Worm (Caenorhabditis elegans) whole organism, young adult: Measurements from ENCODE around the gene F49C5.5.

Source experiments
- B0261.1 ChIP-seq: sonication (generic microtip); optimal IDR thresholded peaks from 2 replicates; lab custom pipeline; 2016; ENCODE audit warnings: mild to moderate bottlenecking, missing genetic modification characterization, moderate library complexity, missing compliant biosample characterization
- B0336.3 ChIP-seq: fragments of 200-800 bp; sonication (Bioruptor generic); IDR thresholded peaks from 2 replicates; pipeline ENCODE4 v1.3.6; 2022; ENCODE audit warnings: missing genetic modification characterization, missing compliant biosample characterization
- C06A6.2 ChIP-seq: fragments of 200-800 bp; sonication (Bioruptor generic); conservative IDR thresholded peaks from 2 replicates; pipeline ENCODE4 v1.3.6; 2022; ENCODE audit warnings: missing genetic modification characterization, missing compliant biosample characterization
- F37B4.10 ChIP-seq: fragments of 200-800 bp; sonication (Bioruptor generic); IDR thresholded peaks from 2 replicates; pipeline ENCODE4 v1.3.6; 2022; ENCODE audit warnings: missing genetic modification characterization, missing compliant biosample characterization
- F39B2.1 ChIP-seq: fragments of 200-800 bp; sonication (Bioruptor generic); IDR thresholded peaks from 2 replicates; pipeline ENCODE4 v1.3.6; 2022; ENCODE audit warnings: missing genetic modification reagents, missing genetic modification characterization, missing compliant biosample characterization
- F57A8.1 ChIP-seq: fragments of 200-800 bp; sonication (Bioruptor generic); optimal IDR thresholded peaks from 2 replicates; lab custom pipeline; 2018; ENCODE audit warnings: mild to moderate bottlenecking, missing genetic modification characterization, moderate library complexity, missing compliant biosample characterization
- K12H6.12 ChIP-seq: fragments of 200-800 bp; sonication (Bioruptor generic); optimal IDR thresholded peaks from 2 replicates; lab custom pipeline; 2018; ENCODE audit warnings: mild to moderate bottlenecking, missing genetic modification characterization, missing compliant biosample characterization
- T26A5.8 ChIP-seq: sonication (generic microtip); optimal IDR thresholded peaks from 2 replicates; lab custom pipeline; 2016; ENCODE audit warnings: missing genetic modification characterization, missing compliant biosample characterization
- Y56A3A.18 ChIP-seq: fragments of 200-800 bp; sonication (Bioruptor generic); IDR thresholded peaks from 2 replicates; pipeline ENCODE4 v1.3.6; 2022; ENCODE audit warnings: missing genetic modification reagents, missing genetic modification characterization, missing compliant biosample characterization
- Y79H2A.3 ChIP-seq: fragments of 200-800 bp; sonication (Bioruptor generic); conservative IDR thresholded peaks from 2 replicates; pipeline ENCODE4 v1.3.6; 2022; ENCODE audit warnings: missing genetic modification reagents, missing genetic modification characterization, missing compliant biosample characterization
- Y95B8A.8 ChIP-seq: fragments of 200-800 bp; sonication (Bioruptor generic); IDR thresholded peaks from 2 replicates; pipeline ENCODE4 v1.3.6; 2022; ENCODE audit warnings: missing genetic modification reagents, missing genetic modification characterization, missing compliant biosample characterization
- ZK185.1 ChIP-seq: sonication (generic microtip); optimal IDR thresholded peaks from 2 replicates; lab custom pipeline; 2016; ENCODE audit warnings: mild to moderate bottlenecking, missing genetic modification characterization, missing compliant biosample characterization; ENCODE audit not compliant: poor library complexity, severe bottlenecking
- athp-1 ChIP-seq: sonication (generic microtip); optimal IDR thresholded peaks from 2 replicates; lab custom pipeline; 2017; ENCODE audit warnings: mild to moderate bottlenecking, missing genetic modification characterization, missing compliant biosample characterization
- attf-6 ChIP-seq: fragments of 200-800 bp; sonication (Bioruptor generic); IDR thresholded peaks from 2 replicates; pipeline ENCODE4 v1.3.6; 2022; ENCODE audit warnings: missing genetic modification reagents, missing genetic modification characterization, missing compliant biosample characterization
- ccch-3 ChIP-seq: fragments of 200-800 bp; sonication (Bioruptor generic); optimal IDR thresholded peaks from 2 replicates; lab custom pipeline; 2018; ENCODE audit warnings: mild to moderate bottlenecking, missing genetic modification characterization, missing compliant biosample characterization
- dpff-1 ChIP-seq: sonication (generic microtip); optimal IDR thresholded peaks from 2 replicates; lab custom pipeline; 2017; ENCODE audit warnings: mild to moderate bottlenecking, missing genetic modification characterization, missing compliant biosample characterization
- dpl-1 ChIP-seq: fragments of 150-350 bp; optimal IDR thresholded peaks from 2 replicates; lab custom pipeline; 2014; ENCODE audit warnings: missing biosample characterization, missing genetic modification reagents, missing genetic modification characterization
- egl-44 ChIP-seq: fragments of 200-800 bp; sonication (Bioruptor generic); IDR thresholded peaks from 2 replicates; pipeline ENCODE4 v1.3.6; 2022; ENCODE audit warnings: missing genetic modification reagents, missing genetic modification characterization, missing compliant biosample characterization
- gei-17 ChIP-seq: fragments of 200-800 bp; sonication (Bioruptor generic); optimal IDR thresholded peaks from 2 replicates; lab custom pipeline; 2018; ENCODE audit warnings: mild to moderate bottlenecking, missing genetic modification characterization, missing compliant biosample characterization
- hsf-1 ChIP-seq: fragments of 200-800 bp; sonication (Bioruptor generic); IDR thresholded peaks from 2 replicates; pipeline ENCODE4 v1.3.6; 2022; ENCODE audit warnings: missing genetic modification reagents, missing genetic modification characterization, missing compliant biosample characterization
- let-526 ChIP-seq: fragments of 200-800 bp; sonication (Bioruptor generic); IDR thresholded peaks from 2 replicates; pipeline ENCODE4 v1.3.6; 2022; ENCODE audit warnings: missing genetic modification reagents, missing genetic modification characterization, missing compliant biosample characterization
- let-607 ChIP-seq, 2 experiments: fragments of 200-800 bp in 1 of 2; sonication (Bioruptor generic) in 1 of 2; sonication (generic microtip) in 1 of 2; optimal IDR thresholded peaks; 2 replicates each; lab custom pipeline; 2016 to 2018; ENCODE audit warnings: mild to moderate bottlenecking in 2 of 2, missing compliant biosample characterization in 2 of 2, missing genetic modification characterization in 2 of 2, moderate library complexity in 2 of 2, missing genotype in 1 of 2
- lin-26 ChIP-seq: fragments of 200-800 bp; sonication (Bioruptor generic); IDR thresholded peaks from 2 replicates; pipeline ENCODE4 v1.3.6; 2022; ENCODE audit warnings: missing genetic modification reagents, missing genetic modification characterization, missing compliant biosample characterization
- lin-35 ChIP-seq, 3 experiments: fragments of 150-350 bp in 2 of 3; sonication (generic microtip) in 1 of 3; optimal IDR thresholded peaks; 2 replicates each; lab custom pipeline; 2014 to 2018; ENCODE audit warnings: missing biosample characterization in 3 of 3, missing genetic modification characterization in 3 of 3, missing genetic modification reagents in 3 of 3
- lin-40 ChIP-seq: sonication (generic microtip); optimal IDR thresholded peaks from 2 replicates; lab custom pipeline; 2016; ENCODE audit warnings: missing genetic modification characterization, mild to moderate bottlenecking, missing compliant biosample characterization, missing genotype, missing genetic modification reagents
- lin-54 ChIP-seq: fragments of 200-800 bp; sonication (Bioruptor generic); optimal IDR thresholded peaks from 2 replicates; lab custom pipeline; 2018; ENCODE audit warnings: mild to moderate bottlenecking, missing genetic modification characterization, missing compliant biosample characterization
- lir-1 ChIP-seq: fragments of 200-800 bp; sonication (Bioruptor generic); conservative IDR thresholded peaks from 2 replicates; pipeline ENCODE4 v1.3.6; 2022; ENCODE audit warnings: missing genetic modification reagents, missing genetic modification characterization, missing compliant biosample characterization
- lsy-27 ChIP-seq: sonication (generic microtip); optimal IDR thresholded peaks from 2 replicates; lab custom pipeline; 2017; ENCODE audit warnings: missing genetic modification characterization, mild to moderate bottlenecking, missing compliant biosample characterization, antibody characterized with exemption, missing genotype, borderline replicate concordance; ENCODE audit not compliant: insufficient read depth
- madf-6 ChIP-seq: fragments of 200-800 bp; sonication (Bioruptor generic); IDR thresholded peaks from 2 replicates; pipeline ENCODE4 v1.3.6; 2022; ENCODE audit warnings: missing genetic modification reagents, missing genetic modification characterization, missing compliant biosample characterization
- mel-28 ChIP-seq: sonication (generic microtip); optimal IDR thresholded peaks from 2 replicates; lab custom pipeline; 2016; ENCODE audit warnings: borderline replicate concordance, mild to moderate bottlenecking, missing genetic modification characterization, missing compliant biosample characterization
- nfya-2 ChIP-seq: fragments of 200-800 bp; sonication (Bioruptor generic); IDR thresholded peaks from 2 replicates; pipeline ENCODE4 v1.3.6; 2022; ENCODE audit warnings: missing genetic modification reagents, missing genetic modification characterization, missing compliant biosample characterization
- nhr-120 ChIP-seq: fragments of 200-800 bp; sonication (Bioruptor generic); IDR thresholded peaks from 2 replicates; pipeline ENCODE4 v1.3.6; 2022; ENCODE audit warnings: missing genetic modification characterization, missing compliant biosample characterization
- nhr-27 ChIP-seq: fragments of 200-800 bp; sonication (Bioruptor generic); optimal IDR thresholded peaks from 2 replicates; lab custom pipeline; 2018; ENCODE audit warnings: mild to moderate bottlenecking, missing genetic modification characterization, moderate library complexity, missing compliant biosample characterization
- nhr-90 ChIP-seq: sonication (generic microtip); optimal IDR thresholded peaks from 2 replicates; lab custom pipeline; 2016; ENCODE audit warnings: missing genotype, mild to moderate bottlenecking, missing genetic modification characterization, missing compliant biosample characterization
- pbrm-1 ChIP-seq: fragments of 200-800 bp; sonication (Bioruptor generic); IDR thresholded peaks from 2 replicates; pipeline ENCODE4 v1.3.6; 2022; ENCODE audit warnings: missing genetic modification reagents, missing genetic modification characterization, missing compliant biosample characterization
- rcor-1 ChIP-seq: fragments of 200-800 bp; sonication (Bioruptor generic); IDR thresholded peaks from 2 replicates; pipeline ENCODE4 v1.3.6; 2022; ENCODE audit warnings: missing genetic modification reagents, missing genetic modification characterization, missing compliant biosample characterization
- rpc-1 ChIP-seq, 2 experiments: fragments of 150-350 bp in 1 of 2; sonication (generic microtip) in 1 of 2; optimal IDR thresholded peaks; 2 replicates each; lab custom pipeline; 2014 to 2018; ENCODE audit warnings: missing biosample characterization in 1 of 2, missing genetic modification characterization in 1 of 2, missing genetic modification reagents in 1 of 2, missing genotype in 1 of 2
- sdz-38 ChIP-seq: sonication (generic microtip); optimal IDR thresholded peaks from 2 replicates; lab custom pipeline; 2016; ENCODE audit warnings: missing genotype, missing genetic modification characterization, missing compliant biosample characterization
- sea-2 ChIP-seq: fragments of 200-800 bp; sonication (Bioruptor generic); IDR thresholded peaks from 2 replicates; pipeline ENCODE4 v1.3.6; 2022; ENCODE audit warnings: missing genetic modification characterization, missing compliant biosample characterization
- snpc-3.4 ChIP-seq: sonication (generic microtip); optimal IDR thresholded peaks from 2 replicates; lab custom pipeline; 2017; ENCODE audit warnings: missing genetic modification characterization, mild to moderate bottlenecking, missing compliant biosample characterization, antibody characterized with exemption, moderate library complexity, missing genotype, missing genetic modification reagents
- sptf-2 ChIP-seq: fragments of 200-800 bp; sonication (Bioruptor generic); optimal IDR thresholded peaks from 2 replicates; lab custom pipeline; 2018; ENCODE audit warnings: mild to moderate bottlenecking, missing genetic modification characterization, missing compliant biosample characterization
- tlf-1 ChIP-seq: fragments of 200-800 bp; sonication (Bioruptor generic); optimal IDR thresholded peaks from 2 replicates; lab custom pipeline; 2018; ENCODE audit warnings: mild to moderate bottlenecking, missing genetic modification characterization, missing compliant biosample characterization
- zfh-2 ChIP-seq: fragments of 200-800 bp; sonication (Bioruptor generic); conservative IDR thresholded peaks from 2 replicates; pipeline ENCODE4 v1.3.6; 2022; ENCODE audit warnings: missing genetic modification reagents, missing genetic modification characterization, missing compliant biosample characterization
- zim-3 ChIP-seq: sonication (generic microtip); optimal IDR thresholded peaks from 2 replicates; lab custom pipeline; 2017; ENCODE audit warnings: mild to moderate bottlenecking, missing genetic modification characterization, moderate library complexity, missing compliant biosample characterization
- ztf-22 ChIP-seq: fragments of 200-800 bp; sonication (Bioruptor generic); optimal IDR thresholded peaks from 2 replicates; lab custom pipeline; 2018; ENCODE audit warnings: mild to moderate bottlenecking, missing genetic modification characterization, moderate library complexity, missing compliant biosample characterization
- ztf-25 ChIP-seq: fragments of 200-800 bp; sonication (Bioruptor generic); IDR thresholded peaks from 2 replicates; pipeline ENCODE4 v1.3.6; 2022; ENCODE audit warnings: missing genetic modification reagents, missing genetic modification characterization, missing compliant biosample characterization
- ztf-28 ChIP-seq: fragments of 200-800 bp; sonication (Bioruptor generic); IDR thresholded peaks from 2 replicates; pipeline ENCODE4 v1.3.6; 2022; ENCODE audit warnings: missing genetic modification reagents, missing genetic modification characterization, missing compliant biosample characterization
- ztf-6 ChIP-seq: fragments of 200-800 bp; sonication (Bioruptor generic); IDR thresholded peaks from 2 replicates; pipeline ENCODE4 v1.3.6; 2022; ENCODE audit warnings: missing genetic modification reagents, missing genetic modification characterization, missing compliant biosample characterization

Gene F49C5.5

DNA sequence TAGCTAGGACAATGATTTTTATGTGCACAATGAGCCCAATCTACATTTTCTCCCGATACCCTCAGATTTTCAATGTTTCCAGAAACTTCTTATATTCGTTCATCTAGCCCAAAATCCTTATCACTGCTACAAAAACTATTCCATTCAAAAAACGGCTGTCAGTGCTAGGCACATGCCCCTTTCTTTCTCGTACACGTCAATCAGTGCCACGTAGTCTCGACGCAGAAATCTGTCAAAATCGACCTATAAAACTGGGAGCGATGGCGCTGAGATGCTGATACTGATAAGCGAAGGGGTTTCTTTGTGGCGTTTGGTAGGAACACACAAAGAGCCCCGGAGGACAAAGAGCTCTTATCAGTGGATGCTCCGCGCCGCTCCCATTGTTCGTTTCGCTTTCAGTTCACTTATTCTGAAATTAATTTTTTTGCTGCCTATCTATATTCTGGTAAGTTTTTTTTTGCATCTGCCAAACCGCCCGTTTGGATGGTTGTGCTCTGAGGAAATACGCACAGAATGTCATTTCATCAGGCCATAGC, 27.4 kb downstream of the F49C5.5 start, which contains the start of gene srh-70 (continued):
- 0 out of 2 replicates have a peak, but pooled peaks have one; percentile 21 for TF ChIP-seq let-526 (GFP tag; lab: Robert Waterston, UW)
- no peak for TF ChIP-seq lsy-27 (tag; lab: Kevin White, UChicago)
- TF ChIP-seq Y95B8A.8 (GFP tag; lab: Robert Waterston, UW): no peak; the same call in 1 of the 2 replicates
- peak; percentile 80 for TF ChIP-seq B0336.3
- TF ChIP-seq madf-6 (GFP tag; lab: Robert Waterston, UW): no peak
- TF ChIP-seq lin-35 (GFP tag; optimal IDR thresholded peaks at IDR 0.05; lab: Kevin White, UChicago): no peak
- TF ChIP-seq ZK185.1: peak; percentile 46
- no peak for TF ChIP-seq pbrm-1 (GFP tag; lab: Robert Waterston, UW)
- no peak for TF ChIP-seq sea-2 (GFP tag; lab: Robert Waterston, UW)
- no peak for TF ChIP-seq rpc-1 (optimal IDR thresholded peaks at IDR 0.05; lab: Kevin White, UChicago)
- no peak for TF ChIP-seq rpc-1 (tag; optimal IDR thresholded peaks at IDR 0.05; lab: Kevin White, UChicago)
- no peak for TF ChIP-seq nhr-120
- TF ChIP-seq dpl-1 (GFP tag; lab: Kevin White, UChicago): no peak
- no peak for TF ChIP-seq ztf-28 (GFP tag; lab: Robert Waterston, UW)
- TF ChIP-seq rcor-1 (GFP tag; lab: Robert Waterston, UW): no peak
- 0 out of 2 replicates have a peak, but pooled peaks have one; percentile 24 for TF ChIP-seq C06A6.2 (GFP tag; lab: Robert Waterston, UW)
- peak; percentile 48 for TF ChIP-seq lin-40 (tag; lab: Kevin White, UChicago)
- TF ChIP-seq B0261.1: no peak
- TF ChIP-seq snpc-3.4 (tag; lab: Kevin White, UChicago): no peak
- TF ChIP-seq nhr-90: peak; percentile 73
- 0 out of 2 replicates have a peak, but pooled peaks have one; percentile 29 for TF ChIP-seq Y56A3A.18 (GFP tag; lab: Robert Waterston, UW)
- TF ChIP-seq F57A8.1 (GFP tag; lab: Kevin White, UChicago): no peak
- no peak for TF ChIP-seq T26A5.8 (tag; lab: Kevin White, UChicago)
- peak; percentile 59; the same call in 1 of the 2 replicates for TF ChIP-seq hsf-1 (GFP tag; lab: Robert Waterston, UW)
- TF ChIP-seq zfh-2: no peak
- no peak for TF ChIP-seq dpff-1 (tag; lab: Kevin White, UChicago)
- no peak for TF ChIP-seq sptf-2 (GFP tag; lab: Kevin White, UChicago)
- TF ChIP-seq nhr-27 (tag; lab: Kevin White, UChicago): no peak
- no peak for TF ChIP-seq mel-28 (tag; lab: Kevin White, UChicago)
- TF ChIP-seq ztf-25: no peak
- peak; percentile 99 for TF ChIP-seq let-607 (tag; optimal IDR thresholded peaks at IDR 0.05; lab: Kevin White, UChicago)
- TF ChIP-seq ccch-3 (GFP tag; lab: Kevin White, UChicago): no peak
- peak; percentile 58 for TF ChIP-seq lin-54 (GFP tag; lab: Kevin White, UChicago)
- TF ChIP-seq gei-17 (GFP tag; lab: Kevin White, UChicago): no peak
- TF ChIP-seq attf-6: no peak
- TF ChIP-seq lir-1 (GFP tag; lab: Robert Waterston, UW): no peak
- no peak for TF ChIP-seq lin-26
- TF ChIP-seq K12H6.12 (tag; lab: Kevin White, UChicago): no peak
- TF ChIP-seq ztf-6 (GFP tag; lab: Robert Waterston, UW): no peak
- TF ChIP-seq nfya-2 (GFP tag; lab: Robert Waterston, UW): no peak
- no peak for TF ChIP-seq sdz-38
- TF ChIP-seq ztf-22: peak; percentile 12
- no peak for TF ChIP-seq F37B4.10
- peak; percentile 37; the same call in 1 of the 2 replicates for TF ChIP-seq egl-44 (GFP tag; lab: Robert Waterston, UW)
- TF ChIP-seq F39B2.1 (GFP tag; lab: Robert Waterston, UW): no peak
- peak; percentile 79 for TF ChIP-seq tlf-1
- TF ChIP-seq Y79H2A.3 (GFP tag; lab: Robert Waterston, UW): no peak
- no peak for TF ChIP-seq zim-3 (tag; lab: Kevin White, UChicago)
- no peak for TF ChIP-seq athp-1 (tag; lab: Kevin White, UChicago)
